Worm (Caenorhabditis elegans) whole organism, L4 larva: Measurements from ENCODE around the gene cnnm-5.

Experiments used
- F10B5.3 ChIP-seq: sonication (generic microtip); optimal IDR thresholded peaks from 2 replicates; lab custom pipeline; 2016; ENCODE audit warnings: mild to moderate bottlenecking, missing genetic modification characterization, missing compliant biosample characterization
- T20F7.1 ChIP-seq: fragments of 200-800 bp; sonication (Bioruptor generic); optimal IDR thresholded peaks from 2 replicates; lab custom pipeline; 2018; ENCODE audit warnings: mild to moderate bottlenecking, missing genetic modification characterization, missing compliant biosample characterization
- T26A8.4 ChIP-seq: fragments of 200-800 bp; sonication (Bioruptor generic); IDR thresholded peaks from 2 replicates; pipeline ENCODE4 v1.3.6; 2022; ENCODE audit warnings: missing genetic modification characterization, missing compliant biosample characterization
- Y105C5A.15 ChIP-seq: fragments of 200-800 bp; sonication (Bioruptor generic); IDR thresholded peaks from 2 replicates; pipeline ENCODE4 v1.3.6; 2022; ENCODE audit warnings: missing genetic modification characterization, missing compliant biosample characterization
- Y48G9A.11 ChIP-seq: fragments of 200-800 bp; sonication (Bioruptor generic); IDR thresholded peaks from 2 replicates; pipeline ENCODE4 v1.3.6; 2022; ENCODE audit warnings: missing genetic modification reagents, missing genetic modification characterization, missing compliant biosample characterization
- Y5F2A.4 ChIP-seq: fragments of 200-800 bp; sonication (Bioruptor generic); optimal IDR thresholded peaks from 2 replicates; lab custom pipeline; 2018; ENCODE audit warnings: mild to moderate bottlenecking, missing genetic modification characterization, missing compliant biosample characterization
- ZK546.5 ChIP-seq, 2 experiments: sonication (generic microtip); optimal IDR thresholded peaks; 2 replicates each; lab custom pipeline; 2017; ENCODE audit warnings: missing biosample characterization in 2 of 2, missing genetic modification characterization in 2 of 2
- arid-1 ChIP-seq: fragments of 200-800 bp; sonication (Bioruptor generic); conservative IDR thresholded peaks from 2 replicates; pipeline ENCODE4 v1.3.6; 2022; ENCODE audit warnings: missing genetic modification reagents, missing genetic modification characterization, missing compliant biosample characterization
- attf-4 ChIP-seq: sonication (generic microtip); optimal IDR thresholded peaks from 3 replicates; lab custom pipeline; 2017; ENCODE audit warnings: missing biosample characterization, missing genetic modification characterization
- ceh-20 ChIP-seq: fragments of 200-800 bp; sonication (Bioruptor generic); IDR thresholded peaks from 2 replicates; pipeline ENCODE4 v1.3.6; 2022; ENCODE audit warnings: missing genetic modification reagents, missing genetic modification characterization, missing compliant biosample characterization
- ceh-32 ChIP-seq: sonication (generic microtip); optimal IDR thresholded peaks from 2 replicates; lab custom pipeline; 2016; ENCODE audit warnings: mild to moderate bottlenecking, missing genetic modification characterization, missing compliant biosample characterization; ENCODE audit not compliant: poor library complexity
- ceh-44 ChIP-seq: fragments of 200-800 bp; sonication (Bioruptor generic); IDR thresholded peaks from 2 replicates; pipeline ENCODE4 v1.3.6; 2022; ENCODE audit warnings: missing genetic modification reagents, missing genetic modification characterization, missing compliant biosample characterization
- cey-2 ChIP-seq: sonication (generic microtip); optimal IDR thresholded peaks from 3 replicates; lab custom pipeline; 2017; ENCODE audit warnings: missing genetic modification characterization, mild to moderate bottlenecking, missing compliant biosample characterization, antibody characterized with exemption, borderline replicate concordance; ENCODE audit not compliant: insufficient read depth
- daf-12 ChIP-seq: fragments of 150-350 bp; optimal IDR thresholded peaks from 2 replicates; lab custom pipeline; 2014; ENCODE audit warnings: missing biosample characterization, missing genetic modification reagents, missing genetic modification characterization
- daf-16 ChIP-seq, 3 experiments: sonication (generic microtip); optimal IDR thresholded peaks; 2 replicates each; lab custom pipeline; 2016 to 2017; ENCODE audit warnings: missing genetic modification characterization in 3 of 3, missing genetic modification reagents in 3 of 3, mild to moderate bottlenecking in 2 of 3, missing compliant biosample characterization in 2 of 3, missing biosample characterization in 1 of 3, moderate library complexity in 1 of 3
- dmd-6 ChIP-seq: fragments of 200-800 bp; sonication (Bioruptor generic); IDR thresholded peaks from 2 replicates; pipeline ENCODE4 v1.3.6; 2022; ENCODE audit warnings: missing genetic modification reagents, missing genetic modification characterization, missing compliant biosample characterization
- dmd-9 ChIP-seq: fragments of 200-800 bp; sonication (Bioruptor generic); IDR thresholded peaks from 2 replicates; pipeline ENCODE4 v1.3.6; 2022; ENCODE audit warnings: missing genetic modification reagents, missing genetic modification characterization, missing compliant biosample characterization
- egl-27 ChIP-seq: sonication (generic microtip); optimal IDR thresholded peaks from 3 replicates; lab custom pipeline; 2017; ENCODE audit warnings: missing biosample characterization, missing genetic modification reagents, missing genetic modification characterization
- egl-43 ChIP-seq: fragments of 200-800 bp; sonication (Bioruptor generic); IDR thresholded peaks from 2 replicates; pipeline ENCODE4 v1.3.6; 2022; ENCODE audit warnings: missing genetic modification reagents, missing genetic modification characterization, missing compliant biosample characterization
- gei-8 ChIP-seq: fragments of 200-800 bp; sonication (Bioruptor generic); optimal IDR thresholded peaks from 2 replicates; lab custom pipeline; 2018; ENCODE audit warnings: mild to moderate bottlenecking, missing genetic modification characterization, missing compliant biosample characterization
- hlh-11 ChIP-seq: fragments of 200-800 bp; sonication (Bioruptor generic); optimal IDR thresholded peaks from 2 replicates; lab custom pipeline; 2018; ENCODE audit warnings: mild to moderate bottlenecking, missing genetic modification characterization, missing compliant biosample characterization
- lin-1 ChIP-seq: fragments of 200-800 bp; sonication (Bioruptor generic); IDR thresholded peaks from 2 replicates; pipeline ENCODE4 v1.3.6; 2022; ENCODE audit warnings: missing genetic modification reagents, missing genetic modification characterization, missing compliant biosample characterization
- lin-15B ChIP-seq: fragments of 150-350 bp; sonication (generic microtip); optimal IDR thresholded peaks from 3 replicates; lab custom pipeline; 2014; ENCODE audit warnings: missing biosample characterization, missing genetic modification characterization
- lin-39 ChIP-seq: fragments of 150-350 bp; optimal IDR thresholded peaks from 2 replicates; lab custom pipeline; 2014; ENCODE audit warnings: missing biosample characterization, missing genetic modification reagents, missing genetic modification characterization
- lsy-2 ChIP-seq, 2 experiments: fragments of 150-350 bp in 1 of 2; sonication (generic microtip) in 1 of 2; optimal IDR thresholded peaks; 2 replicates each; lab custom pipeline; 2014 to 2017; ENCODE audit warnings: missing biosample characterization in 2 of 2, missing genetic modification characterization in 2 of 2
- mdl-1 ChIP-seq, 2 experiments: fragments of 150-350 bp in 1 of 2; sonication (generic microtip) in 1 of 2; optimal IDR thresholded peaks; 2 replicates each; lab custom pipeline; 2014 to 2017; ENCODE audit warnings: missing biosample characterization in 2 of 2, missing genetic modification characterization in 2 of 2
- mep-1 ChIP-seq: fragments of 150-350 bp; sonication (generic microtip); optimal IDR thresholded peaks from 3 replicates; lab custom pipeline; 2014; ENCODE audit warnings: missing biosample characterization, missing genetic modification characterization
- mes-2 ChIP-seq: sonication (generic microtip); optimal IDR thresholded peaks from 2 replicates; lab custom pipeline; 2016; ENCODE audit warnings: missing genotype, mild to moderate bottlenecking, missing genetic modification characterization, missing compliant biosample characterization; ENCODE audit not compliant: poor library complexity, severe bottlenecking
- mxl-3 ChIP-seq: fragments of 200-800 bp; sonication (Bioruptor generic); optimal IDR thresholded peaks from 2 replicates; lab custom pipeline; 2018; ENCODE audit warnings: mild to moderate bottlenecking, missing genetic modification characterization, missing compliant biosample characterization
- nhr-102 ChIP-seq: sonication (generic microtip); optimal IDR thresholded peaks from 2 replicates; lab custom pipeline; 2016; ENCODE audit warnings: mild to moderate bottlenecking, missing genetic modification characterization, moderate library complexity, missing compliant biosample characterization
- nhr-11 ChIP-seq: fragments of 150-350 bp; optimal IDR thresholded peaks from 2 replicates; lab custom pipeline; 2014; ENCODE audit warnings: missing biosample characterization, missing genetic modification characterization
- nhr-28 ChIP-seq: fragments of 150-350 bp; optimal IDR thresholded peaks from 2 replicates; lab custom pipeline; 2014; ENCODE audit warnings: missing biosample characterization, missing genetic modification characterization
- nhr-41 ChIP-seq: fragments of 200-800 bp; sonication (Bioruptor generic); IDR thresholded peaks from 2 replicates; pipeline ENCODE4 v1.3.6; 2022; ENCODE audit warnings: missing genetic modification reagents, missing genetic modification characterization, missing compliant biosample characterization
- nhr-42 ChIP-seq: fragments of 200-800 bp; sonication (Bioruptor generic); IDR thresholded peaks from 2 replicates; pipeline ENCODE4 v1.3.6; 2022; ENCODE audit warnings: missing genetic modification characterization, missing compliant biosample characterization
- nhr-76 ChIP-seq: fragments of 150-350 bp; optimal IDR thresholded peaks from 2 replicates; lab custom pipeline; 2014; ENCODE audit warnings: missing biosample characterization, missing genetic modification characterization
- nhr-77 ChIP-seq: fragments of 150-350 bp; optimal IDR thresholded peaks from 2 replicates; lab custom pipeline; 2014; ENCODE audit warnings: missing biosample characterization, missing genetic modification characterization
- pqm-1 ChIP-seq: sonication (generic microtip); optimal IDR thresholded peaks from 2 replicates; lab custom pipeline; 2017; ENCODE audit warnings: missing biosample characterization, missing genetic modification characterization
- rbr-2 ChIP-seq: sonication (generic microtip); optimal IDR thresholded peaks from 2 replicates; lab custom pipeline; 2016; ENCODE audit warnings: missing genotype, missing genetic modification characterization, missing compliant biosample characterization
- saeg-2 ChIP-seq: fragments of 200-800 bp; sonication (Bioruptor generic); IDR thresholded peaks from 2 replicates; pipeline ENCODE4 v1.3.6; 2022; ENCODE audit warnings: missing genetic modification reagents, missing genetic modification characterization, missing compliant biosample characterization
- sdz-12 ChIP-seq: fragments of 200-800 bp; sonication (Bioruptor generic); optimal IDR thresholded peaks from 2 replicates; lab custom pipeline; 2018; ENCODE audit warnings: mild to moderate bottlenecking, missing genetic modification characterization, missing compliant biosample characterization
- set-16 ChIP-seq: fragments of 200-800 bp; sonication (Bioruptor generic); IDR thresholded peaks from 2 replicates; pipeline ENCODE4 v1.3.6; 2022; ENCODE audit warnings: missing genetic modification reagents, missing genetic modification characterization, missing compliant biosample characterization
- skn-1 ChIP-seq: fragments of 150-350 bp; optimal IDR thresholded peaks from 2 replicates; lab custom pipeline; 2014; ENCODE audit warnings: missing biosample characterization, missing genetic modification characterization
- snpc-1.2 ChIP-seq: fragments of 200-800 bp; sonication (Bioruptor generic); IDR thresholded peaks from 2 replicates; pipeline ENCODE4 v1.3.6; 2022; ENCODE audit warnings: missing genetic modification reagents, missing genetic modification characterization, missing compliant biosample characterization
- unc-130 ChIP-seq: sonication (generic microtip); optimal IDR thresholded peaks from 2 replicates; lab custom pipeline; 2016; ENCODE audit warnings: missing genetic modification reagents, missing genetic modification characterization, missing compliant biosample characterization
- unc-39 ChIP-seq: sonication (generic microtip); optimal IDR thresholded peaks from 2 replicates; lab custom pipeline; 2017; ENCODE audit warnings: missing biosample characterization, missing genetic modification characterization
- vab-7 ChIP-seq: fragments of 200-800 bp; sonication (Bioruptor generic); IDR thresholded peaks from 2 replicates; pipeline ENCODE4 v1.3.6; 2022; ENCODE audit warnings: missing genetic modification reagents, missing genetic modification characterization, missing compliant biosample characterization
- zip-2 ChIP-seq: fragments of 150-350 bp; optimal IDR thresholded peaks from 2 replicates; lab custom pipeline; 2014; ENCODE audit warnings: missing biosample characterization, missing genetic modification characterization
- ztf-7 ChIP-seq: fragments of 150-350 bp; optimal IDR thresholded peaks from 2 replicates; lab custom pipeline; 2014; ENCODE audit warnings: missing biosample characterization, missing genetic modification characterization

Gene cnnm-5

DNA sequence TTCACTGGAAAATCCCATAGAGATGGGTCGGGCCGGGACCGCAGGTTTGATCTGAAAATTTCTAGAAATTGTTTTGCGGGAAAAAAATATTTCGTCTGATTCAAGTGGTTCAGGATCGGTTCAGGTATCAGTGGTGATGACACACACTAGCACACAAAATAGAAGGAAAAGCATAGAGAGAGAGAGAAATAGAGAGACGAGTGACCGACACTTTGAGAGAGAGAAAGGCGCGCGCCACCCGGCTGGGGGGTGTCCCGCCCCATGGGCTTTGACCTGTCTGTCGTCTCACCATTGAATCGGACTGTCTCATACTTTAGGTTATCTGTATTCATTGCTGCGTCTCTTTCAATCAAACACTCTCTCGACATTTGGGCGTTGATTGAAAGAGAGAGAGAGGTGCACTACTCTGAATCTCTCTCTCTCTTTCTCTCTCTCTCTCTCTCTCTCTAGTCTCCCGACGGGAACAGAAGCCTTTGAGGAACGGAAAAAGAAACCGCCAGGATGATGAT is 42.5 kb downstream of the cnnm-5 start, which contains the start of gene acy-3 (continued):
- TF ChIP-seq T26A8.4 (GFP tag; lab: Robert Waterston, UW) (peak; percentile 72; the same call in 1 of the 2 replicates), lin-39 (tag; lab: Kevin White, UChicago) (no peak), mdl-1 (tag; optimal IDR thresholded peaks at IDR 0.05; lab: Kevin White, UChicago) (peak; percentile 78), T20F7.1 (no peak), daf-16 (GFP tag; optimal IDR thresholded peaks at IDR 0.05; lab: Kevin White, UChicago) (peak in 1 of 2 experiments; percentile 57), daf-16 (tag; optimal IDR thresholded peaks at IDR 0.05; lab: Kevin White, UChicago) (peak; percentile 32), nhr-102 (tag; lab: Kevin White, UChicago) (peak; percentile 29), gei-8 (GFP tag; lab: Kevin White, UChicago) (no peak), hlh-11 (peak; percentile 92), ceh-20 (GFP tag; lab: Robert Waterston, UW) (0 out of 2 replicates have a peak, but pooled peaks have one; percentile 53), egl-27 (tag; lab: Kevin White, UChicago) (no peak), set-16 (GFP tag; lab: Robert Waterston, UW) (peak; percentile 42), mep-1 (peak; percentile 55), ceh-44 (GFP tag; lab: Robert Waterston, UW) (no peak), rbr-2 (peak; percentile 46), dmd-9 (GFP tag; lab: Robert Waterston, UW) (no peak), mxl-3 (peak; percentile 75), mes-2 (tag; lab: Kevin White, UChicago) (peak; percentile 50), nhr-11 (tag; lab: Kevin White, UChicago) (peak; percentile 56), egl-43 (GFP tag; lab: Robert Waterston, UW) (peak; percentile 72; the same call in 1 of the 2 replicates)
- TF ChIP-seq, all 104 proteins: peak for 32

DNA sequence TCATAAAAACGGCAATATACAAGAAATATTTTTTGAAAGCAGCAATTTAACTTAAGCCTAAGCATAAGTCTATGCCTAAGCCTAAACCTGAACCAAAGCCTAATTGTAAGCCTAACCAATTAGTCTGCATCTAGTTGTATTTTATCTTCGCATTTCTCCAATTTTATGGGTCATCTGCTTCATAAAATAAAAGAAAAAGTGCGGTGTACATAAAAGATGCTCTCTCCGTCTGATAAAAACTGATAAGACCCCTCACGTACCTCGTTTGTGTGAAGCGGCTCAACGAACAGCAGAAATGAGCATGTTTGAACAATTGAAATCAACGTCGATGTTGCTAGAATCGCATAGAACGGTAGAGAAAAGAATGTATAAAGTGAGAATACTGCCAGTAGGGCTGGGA is 43.9 kb downstream of the cnnm-5 start:
- TF ChIP-seq ceh-32 (tag; lab: Kevin White, UChicago) (no peak), snpc-1.2 (GFP tag; lab: Robert Waterston, UW) (no peak), F10B5.3 (tag; lab: Kevin White, UChicago) (no peak), nhr-28 (tag; lab: Kevin White, UChicago) (peak; percentile 34), sdz-12 (GFP tag; lab: Kevin White, UChicago) (no peak), ceh-44 (GFP tag; lab: Robert Waterston, UW) (no peak), arid-1 (no peak), saeg-2 (no peak), nhr-41 (GFP tag; lab: Robert Waterston, UW) (no peak), nhr-77 (tag; lab: Kevin White, UChicago) (no peak), nhr-42 (GFP tag; lab: Robert Waterston, UW) (no peak), cey-2 (tag; lab: Kevin White, UChicago) (no peak), Y5F2A.4 (GFP tag; lab: Kevin White, UChicago) (no peak), Y48G9A.11 (GFP tag; lab: Robert Waterston, UW) (no peak), zip-2 (tag; lab: Kevin White, UChicago) (no peak), lin-1 (GFP tag; lab: Robert Waterston, UW) (no peak), pqm-1 (tag; lab: Kevin White, UChicago) (peak; percentile 81), skn-1 (tag; lab: Kevin White, UChicago) (no peak), attf-4 (tag; lab: Kevin White, UChicago) (no peak), dmd-6 (GFP tag; lab: Robert Waterston, UW) (0 out of 2 replicates have a peak, but pooled peaks have one; percentile 9), unc-130 (GFP tag; lab: Kevin White, UChicago) (no peak), gei-8 (GFP tag; lab: Kevin White, UChicago) (no peak), nhr-76 (tag; lab: Kevin White, UChicago) (no peak), lin-15B (tag; lab: Kevin White, UChicago) (no peak), unc-39 (no peak), lsy-2 (tag; optimal IDR thresholded peaks at IDR 0.05; lab: Kevin White, UChicago) (no peak), ztf-7 (no peak), Y105C5A.15 (GFP tag; lab: Robert Waterston, UW) (no peak), mep-1 (no peak), nhr-11 (tag; lab: Kevin White, UChicago) (no peak), dmd-9 (GFP tag; lab: Robert Waterston, UW) (no peak), egl-43 (GFP tag; lab: Robert Waterston, UW) (no peak), ZK546.5 (tag; optimal IDR thresholded peaks at IDR 0.05; lab: Kevin White, UChicago) (no peak), mdl-1 (tag; optimal IDR thresholded peaks at IDR 0.05; lab: Kevin White, UChicago) (no peak), vab-7 (GFP tag; lab: Robert Waterston, UW) (no peak), daf-12 (tag; lab: Kevin White, UChicago) (no peak)
